Worm (Caenorhabditis elegans) whole organism, mixed stage, embryonic: ENCODE results near the gene C32D5.10.

Experiments
- M03D4.4 ChIP-seq: sonication (generic microtip); optimal IDR thresholded peaks from 2 replicates; lab custom pipeline; 2017; ENCODE audit warnings: mild to moderate bottlenecking, missing genetic modification characterization, missing compliant biosample characterization
- ces-1 ChIP-seq: fragments of 150-350 bp; optimal IDR thresholded peaks from 2 replicates; lab custom pipeline; 2014; ENCODE audit warnings: missing biosample characterization, missing genetic modification reagents, missing genetic modification characterization
- elt-3 ChIP-seq: fragments of 150-350 bp; optimal IDR thresholded peaks from 2 replicates; lab custom pipeline; 2014; ENCODE audit warnings: missing biosample characterization, missing genetic modification characterization
- flh-1 ChIP-seq: fragments of 200-800 bp; sonication (Bioruptor generic); optimal IDR thresholded peaks from 2 replicates; lab custom pipeline; 2018; ENCODE audit warnings: mild to moderate bottlenecking, missing genetic modification characterization, moderate library complexity, missing compliant biosample characterization
- lsy-2 ChIP-seq: fragments of 150-350 bp; optimal IDR thresholded peaks from 2 replicates; lab custom pipeline; 2014; ENCODE audit warnings: missing biosample characterization, missing genetic modification characterization
- mab-5 ChIP-seq: fragments of 150-350 bp; optimal IDR thresholded peaks from 2 replicates; lab custom pipeline; 2014; ENCODE audit warnings: missing biosample characterization, missing genetic modification characterization
- pha-4 ChIP-seq: fragments of 150-350 bp; optimal IDR thresholded peaks from 2 replicates; lab custom pipeline; 2018; ENCODE audit warnings: missing biosample characterization, missing genetic modification reagents, missing genetic modification characterization
- sptf-1 ChIP-seq: sonication (generic microtip); optimal IDR thresholded peaks from 2 replicates; lab custom pipeline; 2017; ENCODE audit warnings: mild to moderate bottlenecking, missing genetic modification characterization, moderate library complexity, missing compliant biosample characterization
- unc-62 ChIP-seq: fragments of 150-350 bp; optimal IDR thresholded peaks from 2 replicates; lab custom pipeline; 2014; ENCODE audit warnings: missing biosample characterization, missing genetic modification reagents, missing genetic modification characterization
- ztf-11 ChIP-seq: fragments of 150-350 bp; optimal IDR thresholded peaks from 2 replicates; lab custom pipeline; 2014; ENCODE audit warnings: missing biosample characterization, missing genetic modification characterization

DNA sequence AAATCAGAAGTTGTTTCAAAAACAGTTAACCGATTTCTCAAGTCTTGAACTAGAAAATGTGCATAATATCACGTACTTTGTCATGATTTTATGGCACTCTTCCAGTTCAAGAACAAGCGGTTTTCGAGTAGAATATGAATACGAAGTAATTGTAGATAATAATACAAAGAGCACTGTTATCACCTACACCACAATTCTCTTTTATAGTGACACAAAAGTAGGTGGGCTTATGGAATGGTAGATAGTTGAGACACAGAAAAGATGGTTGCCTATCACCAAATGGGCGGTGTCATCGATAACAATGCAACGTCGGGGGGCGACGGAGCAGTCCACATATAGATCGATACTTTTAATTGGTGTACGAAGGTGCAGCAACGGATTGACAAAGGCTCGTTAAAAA is 23.1 kb downstream of the C32D5.10 start:
- TF ChIP-seq elt-3 = no peak
- TF ChIP-seq sptf-1 (tag; lab: Kevin White, UChicago) = no peak
- no peak for TF ChIP-seq ztf-11 (tag; lab: Kevin White, UChicago)
- no peak for TF ChIP-seq ces-1 (GFP tag; lab: Kevin White, UChicago)
- TF ChIP-seq pha-4 (tag; lab: Kevin White, UChicago) = no peak
- TF ChIP-seq unc-62 (GFP tag; lab: Kevin White, UChicago) = no peak
- TF ChIP-seq M03D4.4 (tag; lab: Kevin White, UChicago) = no peak
- TF ChIP-seq lsy-2 (tag; lab: Kevin White, UChicago) = no peak
- no peak for TF ChIP-seq mab-5
- TF ChIP-seq flh-1 (GFP tag; lab: Kevin White, UChicago) = no peak
